Worm (Caenorhabditis elegans) whole organism, early embryonic: ENCODE results near the gene cest-7.

Experiments
- B0310.2 ChIP-seq: sonication (generic microtip); optimal IDR thresholded peaks from 2 replicates; lab custom pipeline; 2016; ENCODE audit warnings: mild to moderate bottlenecking, missing genetic modification characterization, missing compliant biosample characterization
- F13C5.2 ChIP-seq: sonication (generic microtip); optimal IDR thresholded peaks from 2 replicates; lab custom pipeline; 2017; ENCODE audit warnings: mild to moderate bottlenecking, missing genetic modification characterization, inconsistent platforms, missing compliant biosample characterization
- aly-1 ChIP-seq: sonication (generic microtip); optimal IDR thresholded peaks from 2 replicates; lab custom pipeline; 2016; ENCODE audit warnings: missing genetic modification characterization, missing compliant biosample characterization
- ama-1 ChIP-seq: fragments of 150-350 bp; optimal IDR thresholded peaks from 2 replicates; lab custom pipeline; 2014
- ceh-13 ChIP-seq: fragments of 200-800 bp; sonication (Bioruptor generic); optimal IDR thresholded peaks from 2 replicates; lab custom pipeline; 2018; ENCODE audit warnings: mild to moderate bottlenecking, missing genetic modification characterization, missing compliant biosample characterization
- ceh-36 ChIP-seq: sonication (generic microtip); optimal IDR thresholded peaks from 2 replicates; lab custom pipeline; 2016; ENCODE audit warnings: missing genetic modification characterization, inconsistent platforms, missing compliant biosample characterization
- ets-7 ChIP-seq: sonication (generic microtip); optimal IDR thresholded peaks from 2 replicates; lab custom pipeline; 2016; ENCODE audit warnings: missing genotype, missing genetic modification characterization, missing compliant biosample characterization
- flt-1 ChIP-seq: fragments of 200-800 bp; sonication (Bioruptor generic); IDR thresholded peaks from 2 replicates; pipeline ENCODE4 v1.3.6; 2022; ENCODE audit warnings: missing genetic modification characterization, missing compliant biosample characterization
- hmbx-1 ChIP-seq: sonication (generic microtip); optimal IDR thresholded peaks from 2 replicates; lab custom pipeline; 2016; ENCODE audit warnings: mild to moderate bottlenecking, missing genetic modification characterization, missing compliant biosample characterization
- hmg-4 ChIP-seq: fragments of 200-800 bp; sonication (Bioruptor generic); optimal IDR thresholded peaks from 2 replicates; lab custom pipeline; 2018; ENCODE audit warnings: mild to moderate bottlenecking, missing genetic modification characterization, missing compliant biosample characterization
- hnd-1 ChIP-seq: sonication (generic microtip); optimal IDR thresholded peaks from 2 replicates; lab custom pipeline; 2016; ENCODE audit warnings: missing genetic modification characterization, missing compliant biosample characterization
- pes-1 ChIP-seq: fragments of 200-800 bp; sonication (Bioruptor generic); IDR thresholded peaks from 2 replicates; pipeline ENCODE4 v1.3.6; 2022; ENCODE audit warnings: missing genetic modification reagents, missing genetic modification characterization, missing compliant biosample characterization
- scrt-1 ChIP-seq: fragments of 200-800 bp; sonication (Bioruptor generic); IDR thresholded peaks from 2 replicates; pipeline ENCODE4 v1.3.6; 2022; ENCODE audit warnings: missing genetic modification characterization, missing compliant biosample characterization
- sea-1 ChIP-seq: fragments of 200-800 bp; sonication (Bioruptor generic); conservative IDR thresholded peaks from 2 replicates; pipeline ENCODE4 v1.3.6; 2022; ENCODE audit warnings: missing genetic modification characterization, missing compliant biosample characterization
- tbx-11 ChIP-seq: fragments of 200-800 bp; sonication (Bioruptor generic); IDR thresholded peaks from 2 replicates; pipeline ENCODE4 v1.3.6; 2022; ENCODE audit warnings: missing genetic modification characterization, missing compliant biosample characterization
- tbx-37 ChIP-seq: fragments of 200-800 bp; sonication (Bioruptor generic); conservative IDR thresholded peaks from 2 replicates; pipeline ENCODE4 v1.3.6; 2022; ENCODE audit warnings: missing genetic modification reagents, missing genetic modification characterization, missing compliant biosample characterization
- tra-4 ChIP-seq: sonication (generic microtip); optimal IDR thresholded peaks from 2 replicates; lab custom pipeline; 2017; ENCODE audit warnings: missing genetic modification characterization, missing compliant biosample characterization

Gene cest-7

DNA sequence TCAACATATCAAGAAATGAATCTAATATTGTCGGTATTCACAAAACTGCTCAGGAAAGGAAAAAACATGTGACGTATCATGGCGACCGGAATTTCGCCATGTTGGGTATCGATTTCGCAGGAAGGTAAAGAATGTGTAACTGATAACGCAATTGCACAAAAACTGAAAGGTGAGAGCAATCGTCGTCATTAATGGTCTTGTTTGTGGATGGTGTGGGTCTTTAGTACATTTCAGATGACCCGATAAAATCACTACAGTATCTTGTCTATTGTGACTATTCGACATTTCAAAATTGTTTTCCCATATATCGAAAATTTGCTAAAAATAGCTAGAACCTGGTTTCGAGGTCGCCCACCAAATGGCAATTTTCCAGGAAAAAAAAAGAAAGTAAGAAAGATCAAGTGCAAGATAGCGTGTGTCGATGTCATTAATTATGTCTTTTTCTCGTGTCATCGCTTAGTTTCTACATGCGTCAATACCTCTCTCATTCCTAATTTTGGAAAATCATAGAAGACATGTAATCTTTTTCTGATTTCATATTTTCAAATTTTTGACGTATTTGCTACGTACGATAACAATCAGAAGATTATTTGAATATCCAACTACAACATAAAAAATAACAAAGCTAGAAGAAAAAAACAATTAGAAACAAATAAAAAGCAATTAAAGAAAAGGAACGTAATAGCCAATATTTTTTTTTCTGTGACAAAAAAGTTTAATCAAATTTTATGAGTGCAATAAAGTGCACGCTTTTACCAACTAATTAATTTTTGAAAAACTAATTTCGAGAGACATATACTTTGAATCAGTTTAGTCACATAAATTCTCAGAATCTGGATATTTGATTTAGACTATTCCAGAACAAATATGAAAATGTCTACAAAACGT lies 19.4 kb upstream of the cest-7 start:
- no peak for TF ChIP-seq aly-1
- no peak for TF ChIP-seq F13C5.2 (tag; lab: Kevin White, UChicago)
- no peak for TF ChIP-seq pes-1 (GFP tag; lab: Robert Waterston, UW)
- no peak for TF ChIP-seq flt-1 (GFP tag; lab: Robert Waterston, UW)
- TF ChIP-seq sea-1 (GFP tag; lab: Robert Waterston, UW) = no peak
- no peak for TF ChIP-seq ets-7 (tag; lab: Kevin White, UChicago)
- TF ChIP-seq tbx-11 (GFP tag; lab: Robert Waterston, UW) = no peak
- no peak for TF ChIP-seq hmbx-1 (tag; lab: Kevin White, UChicago)
- TF ChIP-seq scrt-1 (GFP tag; lab: Robert Waterston, UW) = no peak
- TF ChIP-seq hnd-1 = no peak
- TF ChIP-seq hmg-4 = no peak
- TF ChIP-seq tra-4 (tag; lab: Kevin White, UChicago) = no peak
- no peak for TF ChIP-seq ceh-13 (GFP tag; lab: Kevin White, UChicago)
- no peak for TF ChIP-seq tbx-37 (GFP tag; lab: Robert Waterston, UW)
- TF ChIP-seq ama-1 (lab: Kevin White, UChicago) = no peak
- no peak for TF ChIP-seq ceh-36 (tag; lab: Kevin White, UChicago)
- no peak for TF ChIP-seq B0310.2 (tag; lab: Kevin White, UChicago)

DNA sequence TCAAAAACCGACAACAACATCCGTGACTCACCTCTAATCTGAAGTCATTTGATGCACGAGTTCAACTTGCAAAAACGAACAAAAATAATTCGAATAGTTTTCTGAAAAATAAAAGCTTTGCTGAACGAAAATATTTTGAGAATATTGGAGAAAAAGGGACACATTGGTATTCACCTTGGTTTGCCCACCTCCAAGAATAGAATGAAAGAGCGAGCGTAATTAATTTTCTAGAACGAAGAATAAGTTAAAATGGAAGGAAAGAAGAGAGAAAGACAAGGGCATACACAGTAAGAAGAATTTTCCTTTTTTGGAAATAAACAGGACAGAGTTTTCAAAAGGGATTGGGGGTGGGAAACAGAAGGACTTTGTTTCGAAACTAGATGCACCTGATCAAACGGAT lies 16.9 kb upstream of the cest-7 start, which contains the start of gene cab-1:
cab-1 (minus strand) TSS at position 101 of the 400 bp plus-strand sequence.
- TF ChIP-seq aly-1 (no peak), pes-1 (GFP tag; lab: Robert Waterston, UW) (no peak), F13C5.2 (tag; lab: Kevin White, UChicago) (no peak), tra-4 (tag; lab: Kevin White, UChicago) (no peak), hmg-4 (no peak), hmbx-1 (tag; lab: Kevin White, UChicago) (no peak), flt-1 (GFP tag; lab: Robert Waterston, UW) (no peak), tbx-37 (GFP tag; lab: Robert Waterston, UW) (no peak), hnd-1 (no peak), ama-1 (lab: Kevin White, UChicago) (no peak), ceh-13 (GFP tag; lab: Kevin White, UChicago) (no peak), scrt-1 (GFP tag; lab: Robert Waterston, UW) (no peak), ets-7 (tag; lab: Kevin White, UChicago) (no peak), tbx-11 (GFP tag; lab: Robert Waterston, UW) (no peak), ceh-36 (tag; lab: Kevin White, UChicago) (no peak), sea-1 (GFP tag; lab: Robert Waterston, UW) (no peak), B0310.2 (tag; lab: Kevin White, UChicago) (no peak)

DNA sequence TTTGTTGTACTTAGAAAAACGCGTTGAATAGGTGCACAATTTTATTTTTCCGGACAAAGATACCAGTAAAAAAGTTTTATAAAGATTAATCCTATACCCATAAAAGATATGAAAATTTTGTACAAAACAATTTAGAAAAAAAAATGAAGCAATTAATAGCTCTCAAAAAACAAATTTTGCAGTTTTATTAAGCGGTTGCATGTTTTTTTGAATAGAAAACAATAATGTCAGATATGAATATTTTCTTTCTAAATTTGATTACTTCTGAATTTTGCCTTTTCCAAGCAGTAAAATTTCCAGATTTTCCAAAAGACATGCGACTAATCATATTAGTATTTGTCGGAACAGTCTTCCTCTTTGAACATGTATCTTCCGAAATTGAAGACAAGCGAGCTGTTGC lies 12.8 kb upstream of the cest-7 start, which contains the start of gene C23H4.8:
C23H4.8 (plus strand) TSS at position 301 of the 400 bp plus-strand sequence.
- TF ChIP-seq tbx-11 (GFP tag; lab: Robert Waterston, UW) (no peak), B0310.2 (tag; lab: Kevin White, UChicago) (no peak), scrt-1 (GFP tag; lab: Robert Waterston, UW) (no peak), tbx-37 (GFP tag; lab: Robert Waterston, UW) (no peak), ets-7 (tag; lab: Kevin White, UChicago) (no peak), hnd-1 (no peak), ceh-36 (tag; lab: Kevin White, UChicago) (no peak), hmbx-1 (tag; lab: Kevin White, UChicago) (no peak), aly-1 (no peak), ama-1 (lab: Kevin White, UChicago) (no peak), sea-1 (GFP tag; lab: Robert Waterston, UW) (no peak), flt-1 (GFP tag; lab: Robert Waterston, UW) (no peak), hmg-4 (no peak), ceh-13 (GFP tag; lab: Kevin White, UChicago) (no peak), F13C5.2 (tag; lab: Kevin White, UChicago) (no peak), tra-4 (tag; lab: Kevin White, UChicago) (no peak), pes-1 (GFP tag; lab: Robert Waterston, UW) (no peak)

DNA sequence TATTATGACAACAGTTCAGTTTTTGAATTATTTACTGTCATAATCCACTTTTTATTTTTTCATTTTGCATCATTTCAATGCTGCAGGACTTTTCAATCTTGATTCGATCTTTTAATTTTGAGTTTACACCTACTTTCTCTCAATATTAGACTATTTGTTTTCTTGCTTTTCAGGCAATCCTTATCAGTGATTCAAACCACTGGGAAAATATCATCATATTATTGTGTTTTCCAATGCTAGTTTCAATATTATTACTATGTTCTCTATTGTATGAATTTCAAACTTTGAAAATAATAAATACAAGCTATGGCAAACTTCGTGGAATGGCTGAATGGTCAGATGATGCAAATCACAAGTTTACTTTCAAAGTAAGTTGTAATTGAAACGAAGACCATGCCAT lies 10.3 kb upstream of the cest-7 start, which contains the start of gene cest-8:
cest-8 (plus strand) TSS at position 184 of the 400 bp plus-strand sequence.
- TF ChIP-seq ceh-36 (tag; lab: Kevin White, UChicago) (no peak), scrt-1 (GFP tag; lab: Robert Waterston, UW) (no peak), hmg-4 (no peak), tra-4 (tag; lab: Kevin White, UChicago) (no peak), aly-1 (no peak), ama-1 (lab: Kevin White, UChicago) (no peak), F13C5.2 (tag; lab: Kevin White, UChicago) (no peak), B0310.2 (tag; lab: Kevin White, UChicago) (no peak), sea-1 (GFP tag; lab: Robert Waterston, UW) (no peak), tbx-37 (GFP tag; lab: Robert Waterston, UW) (no peak), ceh-13 (GFP tag; lab: Kevin White, UChicago) (no peak), tbx-11 (GFP tag; lab: Robert Waterston, UW) (no peak), pes-1 (GFP tag; lab: Robert Waterston, UW) (no peak), ets-7 (tag; lab: Kevin White, UChicago) (no peak), flt-1 (GFP tag; lab: Robert Waterston, UW) (no peak)

DNA sequence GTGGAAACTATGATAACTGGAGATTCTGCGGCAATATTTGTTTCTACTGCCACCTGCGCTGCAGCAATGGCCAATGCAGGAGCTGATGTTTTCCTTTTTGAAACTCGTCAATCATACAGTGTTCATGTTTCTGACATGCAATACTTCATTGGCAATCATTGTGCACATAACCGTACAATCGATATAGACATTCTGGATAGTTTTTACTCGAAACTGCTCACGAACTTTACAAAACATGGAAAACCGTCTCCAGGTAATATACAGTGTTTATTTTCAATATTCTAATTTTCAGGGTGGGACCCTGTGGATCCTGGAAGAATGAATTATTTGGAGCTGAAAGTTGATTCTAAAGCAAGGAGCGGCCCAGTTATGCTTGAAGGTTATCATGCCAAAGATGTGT lies 7.9 kb upstream of the cest-7 start, which contains the start of gene cest-9.2:
cest-9.2 (plus strand) TSS at position 301 of the 400 bp plus-strand sequence.
- no peak for TF ChIP-seq tbx-37 (GFP tag; lab: Robert Waterston, UW)
- no peak for TF ChIP-seq tra-4 (tag; lab: Kevin White, UChicago)
- no peak for TF ChIP-seq tbx-11 (GFP tag; lab: Robert Waterston, UW)

DNA sequence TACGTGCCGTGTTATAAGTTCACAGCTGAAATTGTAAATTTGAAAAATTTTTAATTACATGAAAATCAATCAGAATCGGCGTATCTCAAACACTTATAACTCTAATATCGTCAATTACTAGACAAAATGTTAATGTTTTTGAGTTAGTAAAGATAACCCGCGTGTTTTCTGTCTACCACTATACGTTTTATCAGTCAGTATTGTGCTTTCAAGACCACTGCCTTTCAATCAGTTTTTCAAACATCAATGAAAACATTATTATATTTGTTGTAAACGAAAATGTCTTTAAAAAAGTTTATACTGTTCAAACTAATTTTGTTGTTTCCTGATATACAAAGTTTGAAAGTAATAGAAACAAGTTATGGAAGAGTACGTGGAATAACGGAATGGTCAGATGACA lies 7.0 kb upstream of the cest-7 start:
- no peak for TF ChIP-seq tbx-37 (GFP tag; lab: Robert Waterston, UW)
- TF ChIP-seq tbx-11 (GFP tag; lab: Robert Waterston, UW) = no peak
- TF ChIP-seq ama-1 (lab: Kevin White, UChicago) = no peak
- TF ChIP-seq ceh-13 (GFP tag; lab: Kevin White, UChicago) = no peak
